Worm (Caenorhabditis elegans) whole organism, L4 larva: ENCODE data around the gene gcy-11.

ENCODE experiments used
- ceh-62 ChIP-seq: sonication (generic microtip); optimal IDR thresholded peaks from 2 replicates; lab custom pipeline; 2017; ENCODE audit warnings: missing biosample characterization, missing genetic modification characterization
- lim-7 ChIP-seq: fragments of 200-800 bp; sonication (Bioruptor generic); IDR thresholded peaks from 2 replicates; pipeline ENCODE4 v1.3.6; 2022; ENCODE audit warnings: missing genetic modification characterization, missing compliant biosample characterization
- madf-5 ChIP-seq, 2 experiments: fragments of 200-800 bp; sonication (Bioruptor generic); IDR thresholded peaks; 2 replicates each; pipeline ENCODE4 v1.3.6; 2022; ENCODE audit warnings: missing compliant biosample characterization in 2 of 2, missing genetic modification characterization in 2 of 2
- nhr-11 ChIP-seq: fragments of 150-350 bp; optimal IDR thresholded peaks from 2 replicates; lab custom pipeline; 2014; ENCODE audit warnings: missing biosample characterization, missing genetic modification characterization
- pha-4 ChIP-seq, 2 experiments: fragments of 150-350 bp in 1 of 2; fragments of 200-800 bp in 1 of 2; sonication (Bioruptor generic) in 1 of 2; IDR thresholded peaks in 1 of 2; optimal IDR thresholded peaks in 1 of 2; 2 replicates each; pipeline versions ENCODE4 v1.3.6 to Lab custom; 2014 to 2022; ENCODE audit warnings: missing genetic modification characterization in 2 of 2, missing genetic modification reagents in 2 of 2, missing biosample characterization in 1 of 2, missing compliant biosample characterization in 1 of 2
- set-16 ChIP-seq: fragments of 200-800 bp; sonication (Bioruptor generic); IDR thresholded peaks from 2 replicates; pipeline ENCODE4 v1.3.6; 2022; ENCODE audit warnings: missing genetic modification reagents, missing genetic modification characterization, missing compliant biosample characterization
- skn-1 ChIP-seq: fragments of 150-350 bp; optimal IDR thresholded peaks from 2 replicates; lab custom pipeline; 2014; ENCODE audit warnings: missing biosample characterization, missing genetic modification characterization
- snpc-4 ChIP-seq: fragments of 150-350 bp; optimal IDR thresholded peaks from 2 replicates; lab custom pipeline; 2014; ENCODE audit warnings: missing biosample characterization, missing genetic modification characterization
- unc-130 ChIP-seq: sonication (generic microtip); optimal IDR thresholded peaks from 2 replicates; lab custom pipeline; 2016; ENCODE audit warnings: missing genetic modification reagents, missing genetic modification characterization, missing compliant biosample characterization
- unc-62 ChIP-seq, 3 experiments: fragments of 150-350 bp in 1 of 3; sonication (generic microtip); optimal IDR thresholded peaks in 2 of 3; peaks in 1 of 3; 1 replicate in 1 of 3; 2 replicates in 2 of 3; lab custom pipeline; 2014 to 2017; ENCODE audit warnings: missing biosample characterization in 3 of 3, missing genetic modification characterization in 3 of 3, missing genetic modification reagents in 3 of 3, missing genotype in 1 of 3

DNA sequence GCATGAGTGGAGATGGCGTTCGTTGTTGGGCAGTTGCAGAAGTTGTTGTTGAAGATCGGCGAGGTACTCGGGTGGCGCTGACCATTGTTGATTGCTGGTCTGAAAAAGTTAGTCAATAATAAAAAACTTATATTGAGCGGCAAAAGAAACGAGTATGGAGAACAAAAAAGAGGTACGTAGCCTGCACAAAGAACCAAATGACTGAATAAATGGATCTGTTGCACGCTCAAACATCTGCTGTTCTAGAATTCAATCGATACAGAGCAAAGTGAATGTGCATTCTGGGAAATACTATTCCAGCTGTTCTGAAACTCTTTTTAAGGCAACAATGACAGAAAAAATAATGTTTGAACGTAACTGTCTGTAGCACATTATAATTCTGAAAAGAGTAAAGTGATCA, 45.3 kb upstream of the gcy-11 start, which contains the start of gene lido-2:
- TF ChIP-seq nhr-11 (no peak), ceh-62 (tag; lab: Kevin White, UChicago) (no peak), set-16 (GFP tag; lab: Robert Waterston, UW) (no peak), skn-1 (tag; lab: Kevin White, UChicago) (no peak), pha-4 (GFP tag; IDR thresholded peaks at IDR 0.05; lab: Robert Waterston, UW) (no peak), pha-4 (tag; optimal IDR thresholded peaks at IDR 0.05; lab: Kevin White, UChicago) (no peak), unc-62 (GFP tag; optimal IDR thresholded peaks at IDR 0.05 in 1 of 2; lab: Kevin White, UChicago) (no peak), unc-62 (tag; optimal IDR thresholded peaks at IDR 0.05; lab: Kevin White, UChicago) (no peak), madf-5 (GFP tag; IDR thresholded peaks at IDR 0.05; lab: Robert Waterston, UW) (no peak), unc-130 (GFP tag; lab: Kevin White, UChicago) (no peak), snpc-4 (no peak), lim-7 (no peak)
